Fruit fly (Drosophila melanogaster) whole organism, embryonic: Measurements from ENCODE around the gene CG6470.
A peak's percentile ranks its signal among the peaks of the same experiment; 100 is the strongest.

Experiments used
- Adf1 ChIP-seq: fragments of 200-800 bp; sonication (Bioruptor generic); IDR thresholded peaks from 2 replicates; pipeline ENCODE4 v1.3.6; 2022; ENCODE audit warnings: missing biosample characterization, missing genetic modification characterization
- Bgb ChIP-seq: fragments of 200-800 bp; sonication (Bioruptor generic); IDR thresholded peaks from 2 replicates; pipeline ENCODE4 v1.3.6; 2022; ENCODE audit warnings: missing biosample characterization, missing genetic modification characterization; ENCODE audit not compliant: partially characterized antibody
- CG10147 ChIP-seq: fragments of 200-800 bp; sonication (Bioruptor generic); optimal IDR thresholded peaks from 2 replicates; lab custom pipeline; 2019; ENCODE audit warnings: missing biosample characterization, mild to moderate bottlenecking, missing genetic modification characterization, moderate library complexity
- CG1024 ChIP-seq: fragments of 200-800 bp; sonication (Bioruptor generic); IDR thresholded peaks from 2 replicates; pipeline ENCODE4 v1.3.6; 2022; ENCODE audit warnings: missing biosample characterization, missing genetic modification characterization
- CG10321 ChIP-seq: fragments of 200-800 bp; sonication (Bioruptor generic); IDR thresholded peaks from 2 replicates; pipeline ENCODE4 v1.3.6; 2022; ENCODE audit warnings: missing biosample characterization, missing genetic modification characterization
- CG10543 ChIP-seq: fragments of 200-800 bp; sonication (Bioruptor generic); optimal IDR thresholded peaks from 3 replicates; lab custom pipeline; 2017; ENCODE audit warnings: missing biosample characterization, mild to moderate bottlenecking, missing genetic modification characterization, moderate library complexity
- CG10654 ChIP-seq: fragments of 200-800 bp; sonication (Bioruptor generic); optimal IDR thresholded peaks from 2 replicates; lab custom pipeline; 2016; ENCODE audit warnings: missing biosample characterization, missing genetic modification characterization
- CG13775 ChIP-seq: fragments of 200-800 bp; sonication (Bioruptor generic); optimal IDR thresholded peaks from 3 replicates; lab custom pipeline; 2017; ENCODE audit warnings: missing biosample characterization, mild to moderate bottlenecking, missing genetic modification characterization
- CG17385 ChIP-seq: fragments of 200-800 bp; sonication (Bioruptor generic); optimal IDR thresholded peaks from 3 replicates; lab custom pipeline; 2018; ENCODE audit warnings: missing biosample characterization, mild to moderate bottlenecking, missing genetic modification characterization
- CG2129 ChIP-seq: fragments of 200-800 bp; sonication (Bioruptor generic); IDR thresholded peaks from 2 replicates; pipeline ENCODE4 v1.3.6; 2022; ENCODE audit warnings: missing biosample characterization, missing genetic modification characterization; ENCODE audit not compliant: partially characterized antibody
- CG3847 ChIP-seq: fragments of 200-800 bp; sonication (Bioruptor generic); IDR thresholded peaks from 2 replicates; pipeline ENCODE4 v1.3.6; 2022; ENCODE audit warnings: missing biosample characterization, missing genetic modification characterization
- CG42726 ChIP-seq: fragments of 200-800 bp; sonication (Bioruptor generic); IDR thresholded peaks from 2 replicates; pipeline ENCODE4 v1.3.6; 2022; ENCODE audit warnings: missing biosample characterization, missing genetic modification characterization; ENCODE audit not compliant: partially characterized antibody
- CG4424 ChIP-seq: fragments of 200-800 bp; sonication (Bioruptor generic); optimal IDR thresholded peaks from 3 replicates; lab custom pipeline; 2016; ENCODE audit warnings: missing biosample characterization, missing genetic modification characterization
- CG4617 ChIP-seq: fragments of 200-800 bp; sonication (Bioruptor generic); optimal IDR thresholded peaks from 3 replicates; lab custom pipeline; 2016; ENCODE audit warnings: missing biosample characterization, missing genetic modification characterization, borderline replicate concordance
- CG4820 ChIP-seq: fragments of 200-800 bp; sonication (Bioruptor generic); optimal IDR thresholded peaks from 3 replicates; lab custom pipeline; 2016; ENCODE audit warnings: missing biosample characterization, missing genetic modification characterization
- CG6791 ChIP-seq: fragments of 200-800 bp; sonication (Bioruptor generic); IDR thresholded peaks from 3 replicates; pipeline ENCODE4 v1.3.6; 2022; ENCODE audit warnings: missing biosample characterization, missing genetic modification characterization; ENCODE audit not compliant: partially characterized antibody
- CG7928 ChIP-seq: fragments of 200-800 bp; sonication (Bioruptor generic); optimal IDR thresholded peaks from 2 replicates; lab custom pipeline; 2017; ENCODE audit warnings: missing biosample characterization, mild to moderate bottlenecking, missing genetic modification characterization
- CG8281 ChIP-seq: fragments of 200-800 bp; sonication (Bioruptor generic); optimal IDR thresholded peaks from 2 replicates; lab custom pipeline; 2018; ENCODE audit warnings: missing biosample characterization, mild to moderate bottlenecking, missing genetic modification characterization, moderate library complexity
- CG8388 ChIP-seq: fragments of 200-800 bp; sonication (Bioruptor generic); optimal IDR thresholded peaks from 2 replicates; lab custom pipeline; 2019; ENCODE audit warnings: missing biosample characterization, mild to moderate bottlenecking, missing genetic modification characterization, moderate library complexity
- Chrac-16 ChIP-seq: fragments of 200-800 bp; sonication (Bioruptor generic); optimal IDR thresholded peaks from 3 replicates; lab custom pipeline; 2016; ENCODE audit warnings: missing biosample characterization, missing genetic modification characterization
- D19B ChIP-seq: fragments of 200-800 bp; sonication (Bioruptor generic); optimal IDR thresholded peaks from 2 replicates; lab custom pipeline; 2017; ENCODE audit warnings: missing biosample characterization, mild to moderate bottlenecking, missing genetic modification characterization
- Ets97D ChIP-seq: fragments of 200-800 bp; sonication (Bioruptor generic); optimal IDR thresholded peaks from 3 replicates; lab custom pipeline; 2016; ENCODE audit warnings: missing biosample characterization, missing genetic modification characterization
- Fer1 ChIP-seq: fragments of 200-800 bp; sonication (Bioruptor generic); optimal IDR thresholded peaks from 2 replicates; lab custom pipeline; 2017; ENCODE audit warnings: missing biosample characterization, mild to moderate bottlenecking, missing genetic modification characterization
- Lpt ChIP-seq: fragments of >200 bp; optimal IDR thresholded peaks from 2 replicates; lab custom pipeline; 2018; ENCODE audit warnings: missing biosample characterization, missing genetic modification characterization
- Myb ChIP-seq: fragments of 200-800 bp; sonication (Bioruptor generic); optimal IDR thresholded peaks from 2 replicates; lab custom pipeline; 2016; ENCODE audit warnings: missing biosample characterization, missing genetic modification characterization
- Oli ChIP-seq: fragments of 200-800 bp; sonication (Bioruptor generic); optimal IDR thresholded peaks from 2 replicates; lab custom pipeline; 2018; ENCODE audit warnings: missing biosample characterization, mild to moderate bottlenecking, missing genetic modification characterization, moderate library complexity
- Optix ChIP-seq: fragments of 200-800 bp; sonication (Bioruptor generic); IDR thresholded peaks from 3 replicates; pipeline ENCODE4 v1.3.6; 2022; ENCODE audit warnings: missing biosample characterization, missing genetic modification characterization
- Trl ChIP-seq, 3 experiments: fragments of >200 bp in 2 of 3; fragments of 200-800 bp in 1 of 3; sonication (Bioruptor generic) in 1 of 3; optimal IDR thresholded peaks; 2 replicates in 1 of 3; 3 replicates in 2 of 3; lab custom pipeline; 2016 to 2017; ENCODE audit warnings: missing biosample characterization in 1 of 3, missing genetic modification characterization in 1 of 3
- YL-1 ChIP-seq: fragments of 200-800 bp; sonication (Bioruptor generic); optimal IDR thresholded peaks from 3 replicates; lab custom pipeline; 2017; ENCODE audit warnings: missing biosample characterization, mild to moderate bottlenecking, missing genetic modification characterization
- ci ChIP-seq: fragments of 200-800 bp; sonication (Bioruptor generic); IDR thresholded peaks from 3 replicates; pipeline ENCODE4 v1.3.6; 2022; ENCODE audit warnings: missing biosample characterization, missing genetic modification characterization
- cwo ChIP-seq: fragments of 200-800 bp; sonication (Bioruptor generic); optimal IDR thresholded peaks from 3 replicates; lab custom pipeline; 2017; ENCODE audit warnings: missing biosample characterization, missing genetic modification characterization, mild to moderate bottlenecking, moderate library complexity, missing genetic modification reagents
- da ChIP-seq: fragments of 200-800 bp; sonication (Bioruptor generic); optimal IDR thresholded peaks from 2 replicates; lab custom pipeline; 2016; ENCODE audit warnings: missing biosample characterization, missing genetic modification characterization
- dysf ChIP-seq: fragments of 200-800 bp; sonication (Bioruptor generic); IDR thresholded peaks from 3 replicates; pipeline ENCODE4 v1.3.6; 2022; ENCODE audit warnings: missing biosample characterization, missing genetic modification characterization
- maf-S ChIP-seq: fragments of 200-800 bp; sonication (Bioruptor generic); optimal IDR thresholded peaks from 2 replicates; lab custom pipeline; 2016; ENCODE audit warnings: missing biosample characterization, missing genetic modification characterization
- nerfin-1 ChIP-seq: fragments of 200-800 bp; sonication (Bioruptor generic); optimal IDR thresholded peaks from 3 replicates; lab custom pipeline; 2019; ENCODE audit warnings: missing biosample characterization, mild to moderate bottlenecking, missing genetic modification characterization, moderate library complexity
- nom ChIP-seq: fragments of 200-800 bp; sonication (Bioruptor generic); optimal IDR thresholded peaks from 2 replicates; lab custom pipeline; 2017; ENCODE audit warnings: missing biosample characterization, missing genetic modification characterization, mild to moderate bottlenecking, moderate library complexity, missing genetic modification reagents
- oc ChIP-seq: fragments of 200-800 bp; sonication (Bioruptor generic); optimal IDR thresholded peaks from 2 replicates; lab custom pipeline; 2018; ENCODE audit warnings: missing biosample characterization, mild to moderate bottlenecking, missing genetic modification characterization, moderate library complexity
- scrt ChIP-seq: fragments of 200-800 bp; sonication (Bioruptor generic); optimal IDR thresholded peaks from 2 replicates; lab custom pipeline; 2018; ENCODE audit warnings: missing biosample characterization, mild to moderate bottlenecking, missing genetic modification characterization, moderate library complexity
- sisA ChIP-seq: fragments of 200-800 bp; sonication (Bioruptor generic); IDR thresholded peaks from 2 replicates; pipeline ENCODE4 v1.3.6; 2022; ENCODE audit warnings: missing biosample characterization, missing genetic modification characterization
- tna ChIP-seq: fragments of 200-800 bp; sonication (Bioruptor generic); IDR thresholded peaks from 2 replicates; pipeline ENCODE4 v1.3.6; 2022; ENCODE audit warnings: missing biosample characterization, missing genetic modification characterization; ENCODE audit not compliant: partially characterized antibody
- ttk ChIP-seq: fragments of 200-800 bp; sonication (Bioruptor generic); IDR thresholded peaks from 2 replicates; pipeline ENCODE4 v2.1.2; 2022; ENCODE audit warnings: missing biosample characterization, missing genetic modification characterization
- zfh1 ChIP-seq: fragments of 200-800 bp; sonication (Bioruptor generic); IDR thresholded peaks from 3 replicates; pipeline ENCODE4 v1.3.6; 2022; ENCODE audit warnings: missing biosample characterization, missing genetic modification characterization

The CG6470 gene

dm6 chrX:18534393-18534792, 19.7 kb upstream of the CG6470 start (continued):
- TF ChIP-seq CG10321 (GFP tag; lab: Robert Waterston, UW) (no peak), nom (GFP tag; lab: Kevin White, UChicago) (peak; percentile 38), CG4424 (GFP tag; lab: Kevin White, UChicago) (no peak), Lpt (GFP tag; lab: Kevin White, UChicago) (no peak), Adf1 (GFP tag; lab: Robert Waterston, UW) (peak; percentile 85), Bgb (GFP tag; lab: Robert Waterston, UW) (peak; percentile 64), CG4617 (GFP tag; lab: Kevin White, UChicago) (no peak), dysf (no peak), CG4820 (GFP tag; lab: Kevin White, UChicago) (no peak), CG8388 (no peak), Myb (GFP tag; lab: Kevin White, UChicago) (no peak), CG7928 (no peak), scrt (GFP tag; lab: Kevin White, UChicago) (no peak), nerfin-1 (tag; lab: Kevin White, UChicago) (peak; percentile 23), CG6791 (GFP tag; lab: Robert Waterston, UW) (0 out of 3 replicates have a peak, but pooled peaks have one; percentile 9), CG10147 (GFP tag; lab: Kevin White, UChicago) (no peak), sisA (GFP tag; lab: Robert Waterston, UW) (no peak), CG10654 (no peak), CG3847 (GFP tag; lab: Robert Waterston, UW) (no peak), cwo (GFP tag; lab: Kevin White, UChicago) (no peak), oc (no peak), CG13775 (GFP tag; lab: Kevin White, UChicago) (no peak), CG1024 (GFP tag; lab: Robert Waterston, UW) (no peak), CG17385 (GFP tag; lab: Kevin White, UChicago) (peak; percentile 88), Chrac-16 (GFP tag; lab: Kevin White, UChicago) (no peak), ci (peak; percentile 30; the same call in 1 of the 3 replicates), Trl (optimal IDR thresholded peaks at IDR 0.05; lab: Kevin White, UChicago) (peak; percentile 80 to 91), Trl (GFP tag; optimal IDR thresholded peaks at IDR 0.05; lab: Kevin White, UChicago) (peak; percentile 7), CG8281 (tag; lab: Kevin White, UChicago) (no peak), tna (GFP tag; lab: Robert Waterston, UW) (0 out of 2 replicates have a peak, but pooled peaks have one; percentile 22), da (GFP tag; lab: Kevin White, UChicago) (no peak), CG42726 (no peak), Ets97D (GFP tag; lab: Kevin White, UChicago) (no peak), Fer1 (GFP tag; lab: Kevin White, UChicago) (peak; percentile 37), YL-1 (GFP tag; lab: Kevin White, UChicago) (no peak), Optix (GFP tag; lab: Robert Waterston, UW) (no peak), zfh1 (GFP tag; lab: Robert Waterston, UW) (no peak), maf-S (GFP tag; lab: Kevin White, UChicago) (no peak), ttk (GFP tag; lab: Robert Waterston, UW) (peak; percentile 67; the same call in 1 of the 2 replicates), D19B (no peak), Oli (tag; lab: Kevin White, UChicago) (no peak), CG10543 (GFP tag; lab: Kevin White, UChicago) (no peak), CG2129 (no peak)
